Fruit fly (Drosophila melanogaster) whole organism, adult: ENCODE results near the gene Ugt37A2.

Source experiments
- CG11617 ChIP-seq: fragments of 200-800 bp; sonication (Bioruptor generic); optimal IDR thresholded peaks from 2 replicates; lab custom pipeline; 2017; ENCODE audit warnings: mild to moderate bottlenecking, missing biosample characterization, missing genetic modification reagents, missing genetic modification characterization
- CG5204 ChIP-seq: fragments of 200-800 bp; sonication (Bioruptor generic); optimal IDR thresholded peaks from 2 replicates; lab custom pipeline; 2016; ENCODE audit warnings: missing biosample characterization, missing genetic modification characterization
- CG7045 ChIP-seq: fragments of 200-800 bp; sonication (Bioruptor generic); optimal IDR thresholded peaks from 2 replicates; lab custom pipeline; 2017; ENCODE audit warnings: missing biosample characterization, mild to moderate bottlenecking, missing genetic modification characterization
- CG7101 ChIP-seq: fragments of 200-800 bp; sonication (Bioruptor generic); optimal IDR thresholded peaks from 2 replicates; lab custom pipeline; 2018; ENCODE audit warnings: missing biosample characterization, mild to moderate bottlenecking, missing genetic modification characterization, moderate library complexity
- Clk ChIP-seq: fragments of 200-800 bp; sonication (Bioruptor generic); optimal IDR thresholded peaks from 2 replicates; lab custom pipeline; 2017; ENCODE audit warnings: missing biosample characterization, missing genetic modification characterization
- Crg-1 ChIP-seq: fragments of 200-800 bp; sonication (Bioruptor generic); optimal IDR thresholded peaks from 2 replicates; lab custom pipeline; 2016; ENCODE audit warnings: missing biosample characterization, missing genetic modification characterization
- Mnt ChIP-seq: fragments of 200-800 bp; sonication (Bioruptor generic); optimal IDR thresholded peaks from 2 replicates; lab custom pipeline; 2016; ENCODE audit warnings: missing biosample characterization, mild to moderate bottlenecking, missing genetic modification characterization
- bab1 ChIP-seq: fragments of 200-800 bp; sonication (Bioruptor generic); optimal IDR thresholded peaks from 3 replicates; lab custom pipeline; 2019; ENCODE audit warnings: missing biosample characterization, mild to moderate bottlenecking, missing genetic modification characterization, moderate library complexity
- cic ChIP-seq: fragments of 200-800 bp; sonication (Bioruptor generic); optimal IDR thresholded peaks from 2 replicates; lab custom pipeline; 2017; ENCODE audit warnings: missing biosample characterization, mild to moderate bottlenecking, missing genetic modification characterization, moderate library complexity
- cnc ChIP-seq, 2 experiments: fragments of >200 bp; optimal IDR thresholded peaks; 2 replicates each; lab custom pipeline; 2017
- ovo ChIP-seq: fragments of 200-800 bp; sonication (Bioruptor generic); optimal IDR thresholded peaks from 2 replicates; lab custom pipeline; 2016; ENCODE audit warnings: missing biosample characterization, missing genetic modification characterization
- pad ChIP-seq: fragments of 200-800 bp; sonication (Bioruptor generic); optimal IDR thresholded peaks from 3 replicates; lab custom pipeline; 2017; ENCODE audit warnings: missing biosample characterization, missing genetic modification characterization, mild to moderate bottlenecking, moderate library complexity, missing genetic modification reagents
- tj ChIP-seq: fragments of 200-800 bp; sonication (Bioruptor generic); optimal IDR thresholded peaks from 3 replicates; lab custom pipeline; 2017; ENCODE audit warnings: missing biosample characterization, mild to moderate bottlenecking, missing genetic modification characterization, moderate library complexity
- toe ChIP-seq: fragments of 200-800 bp; sonication (Bioruptor generic); optimal IDR thresholded peaks from 2 replicates; lab custom pipeline; 2016; ENCODE audit warnings: missing biosample characterization, missing genetic modification characterization

DNA sequence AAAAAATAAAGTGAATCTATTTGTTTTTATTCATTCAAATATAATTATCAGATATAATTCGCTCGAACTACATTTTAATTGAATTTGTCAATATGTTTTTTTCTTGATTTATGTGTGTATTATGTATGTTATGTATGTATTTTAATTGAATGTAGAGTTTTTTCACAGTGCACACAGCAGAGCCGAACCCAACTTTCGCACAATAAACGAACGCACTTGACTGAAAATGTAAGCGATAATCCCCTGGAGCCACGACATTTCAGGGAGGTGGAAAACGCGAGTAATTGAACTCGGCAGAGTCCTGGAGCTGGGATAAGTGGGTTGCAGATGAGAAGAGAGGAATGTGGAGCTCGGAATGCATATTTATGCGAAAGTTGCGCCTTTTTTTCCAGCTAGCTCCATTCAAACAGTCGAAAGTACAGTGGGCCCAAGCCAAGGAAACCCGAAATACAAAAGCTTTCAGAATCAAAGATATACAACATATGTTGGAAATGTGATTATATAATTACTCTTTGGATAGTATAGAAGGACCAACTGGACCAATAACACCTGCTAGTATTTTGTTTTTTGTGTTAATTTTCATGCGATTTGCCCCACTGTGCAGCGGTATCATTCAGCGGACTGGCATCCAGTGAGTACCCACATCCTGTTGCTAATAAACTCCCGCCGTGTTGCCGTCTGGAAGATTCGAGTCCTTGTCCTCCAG lies 11.3 kb upstream of the Ugt37A2 start:
- TF ChIP-seq Clk (GFP tag; lab: Kevin White, UChicago): no peak
- TF ChIP-seq cic (GFP tag; lab: Kevin White, UChicago): no peak
- no peak for TF ChIP-seq CG7101
- no peak for TF ChIP-seq cnc (optimal IDR thresholded peaks at IDR 0.05; lab: Kevin White, UChicago)
- no peak for TF ChIP-seq tj (GFP tag; lab: Kevin White, UChicago)
- TF ChIP-seq bab1 (GFP tag; lab: Kevin White, UChicago): no peak
- no peak for TF ChIP-seq pad
- TF ChIP-seq toe: no peak
- no peak for TF ChIP-seq CG5204
- no peak for TF ChIP-seq Mnt
- no peak for TF ChIP-seq ovo (GFP tag; lab: Kevin White, UChicago)
- no peak for TF ChIP-seq CG11617 (GFP tag; lab: Kevin White, UChicago)
- TF ChIP-seq CG7045 (GFP tag; lab: Kevin White, UChicago): no peak
- TF ChIP-seq Crg-1 (GFP tag; lab: Kevin White, UChicago): no peak
